Worm (Caenorhabditis elegans): ENCODE results near the gene asp-15.

DNA sequence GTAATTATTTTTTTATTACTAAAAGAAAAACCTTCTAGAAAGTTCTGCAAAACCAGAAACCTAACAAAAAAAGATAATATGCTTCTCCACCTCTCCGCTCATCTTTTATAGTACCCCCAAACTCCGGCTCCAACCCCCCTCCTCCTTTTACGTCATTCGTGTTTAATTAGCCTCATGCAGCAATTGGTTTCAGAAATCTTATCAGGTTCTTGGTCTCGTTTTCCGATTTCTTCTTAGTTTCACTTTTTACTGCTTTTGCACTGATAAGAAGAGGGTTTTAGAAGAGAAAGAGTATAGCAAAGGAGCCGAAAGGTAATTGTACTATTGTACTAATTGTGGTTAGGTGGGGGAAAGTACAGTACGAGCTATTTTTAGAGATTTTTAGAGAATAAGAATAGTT lies 6.8 kb upstream of the asp-15 start:
- TF ChIP-seq F13H6.1 (tag; optimal IDR thresholded peaks at IDR 0.05) (peak; percentile 16), ZK546.5 (tag; optimal IDR thresholded peaks at IDR 0.05) (no peak), aly-2 (tag; optimal IDR thresholded peaks at IDR 0.05) (no peak)
